Worm (Caenorhabditis elegans): Measurements from ENCODE around the gene bcmo-1.

DNA sequence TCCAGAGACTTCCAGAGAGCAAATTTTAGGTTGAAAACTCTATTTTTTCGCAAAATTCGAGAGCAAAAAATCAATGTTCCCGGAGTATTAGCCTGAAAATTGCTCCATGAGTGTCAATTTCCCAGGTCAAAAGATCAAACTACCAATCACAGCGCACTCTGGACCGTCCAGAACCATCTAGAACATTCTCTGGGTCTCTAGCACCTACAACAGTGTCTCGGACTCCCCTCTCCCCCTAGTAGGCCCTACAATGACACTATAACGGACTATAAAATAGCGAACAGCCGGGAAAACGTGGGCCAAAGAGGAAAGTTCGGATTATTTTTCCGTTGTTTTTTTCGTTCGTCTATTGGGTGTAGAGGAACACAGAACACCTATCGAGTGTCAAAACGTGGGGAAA lies 31.1 kb upstream of the bcmo-1 start:
- no peak for TF ChIP-seq dve-1 (tag; optimal IDR thresholded peaks at IDR 0.05)
- TF ChIP-seq dmd-4 (tag; optimal IDR thresholded peaks at IDR 0.05; ENCODE audit: borderline replicate concordance): no peak
- no peak for TF ChIP-seq pha-4 (tag; optimal IDR thresholded peaks at IDR 0.05)
- no peak for TF ChIP-seq fkh-10 (GFP tag; optimal IDR thresholded peaks at IDR 0.05)
- TF ChIP-seq unc-86 (tag; optimal IDR thresholded peaks at IDR 0.05): no peak
- no peak for TF ChIP-seq pag-3 (tag; optimal IDR thresholded peaks at IDR 0.05; ENCODE audit: borderline replicate concordance)
- TF ChIP-seq ama-1 (optimal IDR thresholded peaks at IDR 0.05): no peak
- TF ChIP-seq fkh-6 (tag; optimal IDR thresholded peaks at IDR 0.05): no peak
- no peak for TF ChIP-seq mec-3 (tag; optimal IDR thresholded peaks at IDR 0.05; ENCODE audit: borderline replicate concordance)
- TF ChIP-seq rnt-1 (tag; optimal IDR thresholded peaks at IDR 0.05): no peak
